Worm (Caenorhabditis elegans): Measurements from ENCODE around the gene W08G11.1.

W08G11.1 gene

DNA sequence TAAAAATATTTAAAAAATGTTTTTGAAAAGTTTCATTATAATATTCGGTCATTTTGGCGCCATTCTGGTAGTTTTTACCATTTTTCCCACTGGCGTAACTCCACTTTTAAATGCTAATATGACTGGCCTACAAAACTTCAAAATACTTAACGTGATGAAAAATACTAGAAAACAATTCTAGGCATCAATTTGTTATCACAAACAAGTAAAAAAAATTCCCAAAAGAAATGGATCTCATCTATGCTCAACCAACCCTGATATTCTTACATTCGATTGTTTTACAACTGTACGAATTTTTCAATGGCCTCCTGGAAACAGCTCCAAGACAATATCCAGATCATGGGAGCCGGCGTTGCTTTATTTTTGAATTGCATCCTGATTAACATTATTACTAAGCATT, 31.9 kb upstream of the W08G11.1 start, which contains the start of gene str-214:
Gene str-214 (plus strand): TSS at position 301 of the 400 bp plus-strand sequence.
- TF ChIP-seq sdc-2 (tag; optimal IDR thresholded peaks at IDR 0.05) = no peak
- no peak for TF ChIP-seq unc-55 (GFP tag; optimal IDR thresholded peaks at IDR 0.05)
- TF ChIP-seq pha-4 (tag; optimal IDR thresholded peaks at IDR 0.05) = no peak
- no peak for TF ChIP-seq zip-5 (tag; optimal IDR thresholded peaks at IDR 0.05)
- TF ChIP-seq ceh-14 (tag; optimal IDR thresholded peaks at IDR 0.05) = no peak
- TF ChIP-seq syd-9 (tag; optimal IDR thresholded peaks at IDR 0.05) = no peak
- TF ChIP-seq T23F11.4 (GFP tag; optimal IDR thresholded peaks at IDR 0.05) = no peak
- no peak for TF ChIP-seq hlh-8 (tag; optimal IDR thresholded peaks at IDR 0.05)
- TF ChIP-seq hlh-30 (tag; optimal IDR thresholded peaks at IDR 0.05; ENCODE audit: insufficient read depth) = no peak
- no peak for TF ChIP-seq gmeb-2 (tag; optimal IDR thresholded peaks at IDR 0.05)
- TF ChIP-seq elt-2 (tag; optimal IDR thresholded peaks at IDR 0.05) = no peak
- TF ChIP-seq hlh-13 (GFP tag; optimal IDR thresholded peaks at IDR 0.05) = no peak
- TF ChIP-seq eyg-1 (tag; optimal IDR thresholded peaks at IDR 0.05) = no peak
- TF ChIP-seq nhr-11 (tag; optimal IDR thresholded peaks at IDR 0.05) = no peak
- no peak for TF ChIP-seq tbx-7 (tag; optimal IDR thresholded peaks at IDR 0.05)
- no peak for TF ChIP-seq C38D4.7 (GFP tag; optimal IDR thresholded peaks at IDR 0.05)
- TF ChIP-seq mec-3 (tag; optimal IDR thresholded peaks at IDR 0.05; ENCODE audit: borderline replicate concordance) = no peak
- no peak for TF ChIP-seq ceh-48 (tag; optimal IDR thresholded peaks at IDR 0.05)
- TF ChIP-seq tbx-2 (tag; optimal IDR thresholded peaks at IDR 0.05) = no peak

DNA sequence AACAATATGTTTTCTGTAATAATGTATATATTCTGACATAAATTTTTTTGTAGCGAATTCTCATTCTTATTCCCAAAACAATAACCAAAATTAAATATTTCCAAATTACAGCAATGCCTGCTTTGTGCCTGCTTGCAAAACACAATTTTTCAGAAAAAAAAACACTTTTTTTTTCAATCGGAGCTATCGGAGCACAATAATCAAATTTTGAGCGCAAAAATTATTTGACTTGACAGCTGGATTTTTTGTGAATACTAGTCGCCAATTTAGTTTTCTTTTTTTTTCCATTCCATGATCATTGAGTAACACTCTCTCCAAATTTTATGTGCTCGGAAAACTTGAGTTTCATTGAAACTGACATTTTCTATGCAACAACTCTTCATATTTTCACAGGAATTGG, 29.6 kb upstream of the W08G11.1 start, which contains the start of gene srh-180:
Gene srh-180 (plus strand): TSS at position 301 of the 400 bp plus-strand sequence.
- TF ChIP-seq hlh-13 (GFP tag; optimal IDR thresholded peaks at IDR 0.05) (no peak), pros-1 (tag; optimal IDR thresholded peaks at IDR 0.05) (no peak), ztf-16 (tag; optimal IDR thresholded peaks at IDR 0.05) (no peak), ceh-9 (tag; optimal IDR thresholded peaks at IDR 0.05) (no peak), nhr-232 (tag; optimal IDR thresholded peaks at IDR 0.05) (no peak), mec-3 (tag; optimal IDR thresholded peaks at IDR 0.05; ENCODE audit: borderline replicate concordance) (no peak), gmeb-2 (tag; optimal IDR thresholded peaks at IDR 0.05) (no peak), pha-2 (tag; optimal IDR thresholded peaks at IDR 0.05) (no peak), tbx-7 (tag; optimal IDR thresholded peaks at IDR 0.05) (no peak), unc-86 (tag; optimal IDR thresholded peaks at IDR 0.05) (no peak)

DNA sequence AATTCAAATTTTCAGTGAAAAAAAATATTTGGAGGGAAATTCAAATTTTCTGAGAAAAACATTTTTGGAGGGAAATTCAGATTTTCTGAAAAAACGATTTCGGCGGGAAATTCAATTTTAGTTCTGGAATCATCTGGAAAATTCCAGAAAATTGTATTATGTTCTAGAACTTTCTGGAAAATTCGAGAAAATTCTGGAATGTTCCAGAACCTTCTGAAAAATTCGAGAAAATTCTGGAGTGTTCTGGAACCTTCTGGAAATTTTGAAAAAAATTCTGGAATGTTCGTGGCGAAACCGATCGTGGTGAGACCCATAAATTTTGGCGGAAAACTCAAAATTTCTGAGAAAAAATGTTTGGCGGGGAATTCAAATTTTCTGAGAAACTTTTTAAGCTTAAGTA, 24.7 kb upstream of the W08G11.1 start:
- no peak for TF ChIP-seq hlh-8 (tag; optimal IDR thresholded peaks at IDR 0.05)
- no peak for TF ChIP-seq C38D4.7 (GFP tag; optimal IDR thresholded peaks at IDR 0.05)
- TF ChIP-seq elt-4 (tag; optimal IDR thresholded peaks at IDR 0.05) = no peak
- no peak for TF ChIP-seq nfya-1 (tag; optimal IDR thresholded peaks at IDR 0.05)
- TF ChIP-seq ceh-30 (tag; optimal IDR thresholded peaks at IDR 0.05) = no peak
- no peak for TF ChIP-seq eyg-1 (tag; optimal IDR thresholded peaks at IDR 0.05)
- no peak for TF ChIP-seq rnt-1 (tag; optimal IDR thresholded peaks at IDR 0.05)

DNA sequence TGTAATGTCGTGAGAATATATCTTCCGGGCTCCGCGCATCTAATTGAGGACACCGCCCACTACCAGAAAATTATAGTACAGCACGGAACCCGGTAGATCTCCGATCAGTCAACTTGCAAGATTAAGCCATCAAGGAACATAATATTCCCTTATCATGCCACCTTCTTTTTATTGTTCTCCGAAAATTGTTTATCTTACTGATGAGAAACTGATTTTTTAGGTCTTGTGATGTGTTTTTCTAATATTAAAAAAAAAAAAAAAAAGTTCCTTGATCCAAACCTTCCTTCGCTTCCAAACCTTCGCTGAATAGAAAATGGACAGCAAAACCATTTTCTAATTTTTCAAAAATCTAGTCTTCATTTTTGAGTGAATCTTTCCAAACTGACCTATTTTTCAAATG, 18.0 kb upstream of the W08G11.1 start, which contains the start of gene F57G8.7:
Gene F57G8.7 (plus strand): TSS at position 301 of the 400 bp plus-strand sequence.
- TF ChIP-seq ceh-45 (GFP tag; IDR thresholded peaks at IDR 0.05) (no peak), K02D7.2 (tag; optimal IDR thresholded peaks at IDR 0.05) (no peak), unc-86 (tag; optimal IDR thresholded peaks at IDR 0.05) (no peak), ztf-16 (tag; optimal IDR thresholded peaks at IDR 0.05) (no peak)

DNA sequence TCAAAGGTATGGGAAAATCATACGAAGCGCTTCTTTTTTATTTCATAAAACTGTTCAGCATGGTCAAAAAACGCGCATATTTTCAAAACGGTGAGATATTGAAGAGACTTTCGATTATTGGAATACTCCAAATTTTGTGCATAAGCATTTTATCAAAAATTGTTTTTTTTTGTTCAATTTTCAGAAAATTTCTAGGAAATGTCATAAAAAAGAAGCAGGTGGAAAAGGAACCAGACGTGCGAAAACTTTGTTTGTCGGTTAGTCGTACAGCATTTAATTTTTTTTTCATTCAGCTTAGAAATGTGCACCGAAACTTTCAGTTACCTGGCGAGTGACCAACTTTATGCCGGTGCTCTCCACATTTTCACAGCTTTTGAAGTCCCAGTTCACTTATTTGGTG, 13.4 kb upstream of the W08G11.1 start, which contains the start of gene srh-167:
Gene srh-167 (plus strand): TSS at position 301 of the 400 bp plus-strand sequence.
- no peak for TF ChIP-seq C08G9.2 (tag; optimal IDR thresholded peaks at IDR 0.05)
- TF ChIP-seq pha-4 (tag; optimal IDR thresholded peaks at IDR 0.05) = no peak
- TF ChIP-seq tbx-7 (tag; optimal IDR thresholded peaks at IDR 0.05) = no peak
- no peak for TF ChIP-seq dve-1 (tag; optimal IDR thresholded peaks at IDR 0.05)
- TF ChIP-seq eyg-1 (tag; optimal IDR thresholded peaks at IDR 0.05) = no peak
- no peak for TF ChIP-seq ceh-9 (tag; optimal IDR thresholded peaks at IDR 0.05)

Data from whole organism, late embryonic.